Worm (Caenorhabditis elegans) whole organism, late embryonic: ENCODE measurements around the gene K06H7.1.

ENCODE experiments used
- ama-1 ChIP-seq: fragments of 150-350 bp; optimal IDR thresholded peaks from 2 replicates; lab custom pipeline; 2014
- dmd-4 ChIP-seq: sonication (generic microtip); optimal IDR thresholded peaks from 2 replicates; lab custom pipeline; 2016; ENCODE audit warnings: borderline replicate concordance, missing genetic modification characterization, missing compliant biosample characterization
- fkh-10 ChIP-seq: fragments of 150-350 bp; optimal IDR thresholded peaks from 2 replicates; lab custom pipeline; 2014; ENCODE audit warnings: missing biosample characterization, missing genetic modification reagents, missing genetic modification characterization
- gmeb-2 ChIP-seq: sonication (generic microtip); optimal IDR thresholded peaks from 2 replicates; lab custom pipeline; 2016; ENCODE audit warnings: missing genetic modification characterization, inconsistent platforms, missing compliant biosample characterization
- nhr-11 ChIP-seq: fragments of 150-350 bp; optimal IDR thresholded peaks from 2 replicates; lab custom pipeline; 2014; ENCODE audit warnings: missing biosample characterization, missing genetic modification characterization
- unc-55 ChIP-seq: sonication (generic microtip); optimal IDR thresholded peaks from 2 replicates; lab custom pipeline; 2017; ENCODE audit warnings: missing biosample characterization, missing genetic modification reagents, missing genetic modification characterization

DNA sequence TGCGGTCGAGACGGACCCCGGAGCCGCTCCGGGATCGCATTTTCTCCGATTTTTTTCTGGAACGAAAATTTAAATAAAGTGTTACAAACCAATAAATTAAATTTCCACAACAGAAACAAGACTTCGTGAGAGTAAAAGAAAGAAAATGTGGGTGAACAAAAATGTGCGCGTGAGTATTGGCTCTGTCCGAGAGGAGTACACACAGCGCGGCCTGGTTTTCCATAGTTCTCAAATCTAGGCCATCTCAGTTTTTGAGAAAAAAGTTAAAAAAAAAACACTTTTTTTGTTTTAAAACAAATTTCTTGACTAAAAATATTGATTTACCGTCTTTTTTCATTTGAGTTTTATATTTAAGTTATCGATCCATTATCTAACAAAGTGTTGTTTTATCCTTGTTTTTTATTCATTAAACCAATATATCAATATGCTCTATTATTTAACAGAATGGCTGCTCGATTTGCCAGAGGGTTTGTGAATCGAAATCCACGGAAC, 45.5 kb downstream of the K06H7.1 start, which contains the start of the genes C14B9.8 and mrpl-18:
- no peak for TF ChIP-seq nhr-11 (tag; lab: Kevin White, UChicago)
- no peak for TF ChIP-seq ama-1 (lab: Kevin White, UChicago)
- no peak for TF ChIP-seq gmeb-2 (tag; lab: Kevin White, UChicago)
- TF ChIP-seq fkh-10 = no peak
- no peak for TF ChIP-seq unc-55 (GFP tag; lab: Kevin White, UChicago)
- no peak for TF ChIP-seq dmd-4 (tag; lab: Kevin White, UChicago)
